Fruit fly (Drosophila melanogaster): ENCODE data around the gene CG11248.

CG11248 gene

dm6 chr3L:21679687-21680086 lies at the start of gene CG11248, which contains the start of gene Als2 (continued):
- TF ChIP-seq CG9876 (GFP tag; optimal IDR thresholded peaks at IDR 0.05): peak; percentile 50
- peak; percentile 49 for TF ChIP-seq CG16863 (GFP tag; optimal IDR thresholded peaks at IDR 0.05)
- TF ChIP-seq CG6854 (GFP tag; optimal IDR thresholded peaks at IDR 0.05): no peak
- TF ChIP-seq CG5245 (GFP tag; optimal IDR thresholded peaks at IDR 0.05): peak; percentile 51
- peak; percentile 59 for TF ChIP-seq vfl (GFP tag; optimal IDR thresholded peaks at IDR 0.05)
- peak; percentile 66 for TF ChIP-seq CG10654 (GFP tag; optimal IDR thresholded peaks at IDR 0.05)
- peak; percentile 82 for TF ChIP-seq CG3847 (GFP tag; IDR thresholded peaks at IDR 0.05)
- TF ChIP-seq Hand (GFP tag; optimal IDR thresholded peaks at IDR 0.05): no peak
- no peak for TF ChIP-seq CG13123 (GFP tag; optimal IDR thresholded peaks at IDR 0.05)
- TF ChIP-seq CG2202 (tag; optimal IDR thresholded peaks at IDR 0.05): peak; percentile 23
- no peak; the same call in 1 of the 3 replicates for TF ChIP-seq CG17361 (GFP tag; IDR thresholded peaks at IDR 0.05)
- peak; percentile 68 for TF ChIP-seq CG4820 (GFP tag; optimal IDR thresholded peaks at IDR 0.05)
- TF ChIP-seq Atf6 (GFP tag; IDR thresholded peaks at IDR 0.05): peak; percentile 30; the same call in 1 of the 2 replicates
- peak; percentile 91 for TF ChIP-seq row (GFP tag; IDR thresholded peaks at IDR 0.05)
- no peak for TF ChIP-seq CG6175 (GFP tag; IDR thresholded peaks at IDR 0.05)
- TF ChIP-seq Asciz (GFP tag; optimal IDR thresholded peaks at IDR 0.05): no peak
- TF ChIP-seq rib (GFP tag; IDR thresholded peaks at IDR 0.05): no peak
- peak; percentile 72 for TF ChIP-seq bab2 (GFP tag; optimal IDR thresholded peaks at IDR 0.05)
- no peak for TF ChIP-seq CG15479 (GFP tag; optimal IDR thresholded peaks at IDR 0.05)
- TF ChIP-seq PHDP (tag; optimal IDR thresholded peaks at IDR 0.05): no peak
- peak; percentile 63 for TF ChIP-seq E2f1 (GFP tag; IDR thresholded peaks at IDR 0.05)
- peak; percentile 20; the same call in 1 of the 2 replicates for TF ChIP-seq klu (GFP tag; IDR thresholded peaks at IDR 0.05)
- no peak for TF ChIP-seq Dp (GFP tag; optimal IDR thresholded peaks at IDR 0.05)
- peak; percentile 59 for TF ChIP-seq Side (GFP tag; optimal IDR thresholded peaks at IDR 0.05)
- TF ChIP-seq Drgx (GFP tag; IDR thresholded peaks at IDR 0.05): no peak
- TF ChIP-seq dati (GFP tag; IDR thresholded peaks at IDR 0.05): no peak
- no peak for TF ChIP-seq zf30C (GFP tag; optimal IDR thresholded peaks at IDR 0.05)
- TF ChIP-seq ATbp (GFP tag; optimal IDR thresholded peaks at IDR 0.05): no peak
- peak; percentile 38 for TF ChIP-seq CG1647 (GFP tag; optimal IDR thresholded peaks at IDR 0.05)
- peak; percentile 60 for TF ChIP-seq CG2116 (GFP tag; optimal IDR thresholded peaks at IDR 0.05)
- peak; percentile 67 for TF ChIP-seq Mad (GFP tag; optimal IDR thresholded peaks at IDR 0.05)
- peak; percentile 68 for TF ChIP-seq CG10366 (GFP tag; IDR thresholded peaks at IDR 0.05)
- TF ChIP-seq CrebB (tag; optimal IDR thresholded peaks at IDR 0.05): no peak
- TF ChIP-seq ems (GFP tag; optimal IDR thresholded peaks at IDR 0.05): peak; percentile 56
- peak; percentile 72 for TF ChIP-seq CG14441 (GFP tag; IDR thresholded peaks at IDR 0.05)
- no peak for TF ChIP-seq CkIIα-i1 (GFP tag; IDR thresholded peaks at IDR 0.05)
- TF ChIP-seq pb (GFP tag; optimal IDR thresholded peaks at IDR 0.05): no peak
- peak; percentile 69 for TF ChIP-seq CG10979 (tag; optimal IDR thresholded peaks at IDR 0.05)
- TF ChIP-seq Fer2 (tag; optimal IDR thresholded peaks at IDR 0.05): peak; percentile 68
- TF ChIP-seq HLHmδ (GFP tag; optimal IDR thresholded peaks at IDR 0.05): no peak
- TF ChIP-seq CG7839 (tag; optimal IDR thresholded peaks at IDR 0.05): peak; percentile 81
- TF ChIP-seq sim (GFP tag; IDR thresholded peaks at IDR 0.05): no peak
- TF ChIP-seq yki (optimal IDR thresholded peaks at IDR 0.05): no peak
- TF ChIP-seq CG7963 (GFP tag; IDR thresholded peaks at IDR 0.05; ENCODE audit: partially characterized antibody): no peak
- no peak for TF ChIP-seq Mrtf (GFP tag; IDR thresholded peaks at IDR 0.05)
- TF ChIP-seq gsb-n (tag; optimal IDR thresholded peaks at IDR 0.05): no peak
- peak; percentile 36 for TF ChIP-seq CG12299 (tag; optimal IDR thresholded peaks at IDR 0.05)
- peak; percentile 27 for TF ChIP-seq CG11723 (GFP tag; optimal IDR thresholded peaks at IDR 0.05)
- TF ChIP-seq cato (GFP tag; optimal IDR thresholded peaks at IDR 0.05; ENCODE audit: borderline replicate concordance): peak; percentile 37
- no peak for TF ChIP-seq Optix (GFP tag; IDR thresholded peaks at IDR 0.05)
- TF ChIP-seq pum (GFP tag; optimal IDR thresholded peaks at IDR 0.05): peak; percentile 76
- no peak for TF ChIP-seq lab (GFP tag; optimal IDR thresholded peaks at IDR 0.05)
